Worm (Caenorhabditis elegans) whole organism, young adult: ENCODE data around the gene srh-41.

Experiments used
- B0019.2 ChIP-seq: fragments of 200-800 bp; sonication (Bioruptor generic); conservative IDR thresholded peaks from 2 replicates; pipeline ENCODE4 v1.3.6; 2022; ENCODE audit warnings: missing genetic modification reagents, missing genetic modification characterization, missing compliant biosample characterization
- B0336.3 ChIP-seq: fragments of 200-800 bp; sonication (Bioruptor generic); IDR thresholded peaks from 2 replicates; pipeline ENCODE4 v1.3.6; 2022; ENCODE audit warnings: missing genetic modification characterization, missing compliant biosample characterization
- D2030.7 ChIP-seq: fragments of 200-800 bp; sonication (Bioruptor generic); IDR thresholded peaks from 2 replicates; pipeline ENCODE4 v1.3.6; 2022; ENCODE audit warnings: missing genetic modification reagents, missing genetic modification characterization, missing compliant biosample characterization
- F33H1.4 ChIP-seq: fragments of 200-800 bp; sonication (Bioruptor generic); IDR thresholded peaks from 2 replicates; pipeline ENCODE4 v1.3.6; 2022; ENCODE audit warnings: missing genetic modification reagents, missing genetic modification characterization, missing compliant biosample characterization
- F49E8.2 ChIP-seq: sonication (generic microtip); optimal IDR thresholded peaks from 3 replicates; lab custom pipeline; 2017; ENCODE audit warnings: missing genetic modification characterization, mild to moderate bottlenecking, missing compliant biosample characterization, antibody characterized with exemption, moderate library complexity; ENCODE audit not compliant: insufficient read depth
- F52B5.7 ChIP-seq: sonication (generic microtip); optimal IDR thresholded peaks from 2 replicates; lab custom pipeline; 2016; ENCODE audit warnings: mild to moderate bottlenecking, missing genetic modification characterization, missing compliant biosample characterization
- Y53G8AR.9 ChIP-seq: fragments of 200-800 bp; sonication (Bioruptor generic); conservative IDR thresholded peaks from 2 replicates; pipeline ENCODE4 v1.3.6; 2022; ENCODE audit warnings: missing genetic modification reagents, missing genetic modification characterization, missing compliant biosample characterization
- Y95B8A.8 ChIP-seq: fragments of 200-800 bp; sonication (Bioruptor generic); IDR thresholded peaks from 2 replicates; pipeline ENCODE4 v1.3.6; 2022; ENCODE audit warnings: missing genetic modification reagents, missing genetic modification characterization, missing compliant biosample characterization
- ZK185.1 ChIP-seq: sonication (generic microtip); optimal IDR thresholded peaks from 2 replicates; lab custom pipeline; 2016; ENCODE audit warnings: mild to moderate bottlenecking, missing genetic modification characterization, missing compliant biosample characterization; ENCODE audit not compliant: poor library complexity, severe bottlenecking
- aptf-3 ChIP-seq: fragments of 200-800 bp; sonication (Bioruptor generic); IDR thresholded peaks from 2 replicates; pipeline ENCODE4 v1.3.6; 2022; ENCODE audit warnings: missing genetic modification characterization, missing compliant biosample characterization
- athp-1 ChIP-seq: sonication (generic microtip); optimal IDR thresholded peaks from 2 replicates; lab custom pipeline; 2017; ENCODE audit warnings: mild to moderate bottlenecking, missing genetic modification characterization, missing compliant biosample characterization
- attf-6 ChIP-seq: fragments of 200-800 bp; sonication (Bioruptor generic); IDR thresholded peaks from 2 replicates; pipeline ENCODE4 v1.3.6; 2022; ENCODE audit warnings: missing genetic modification reagents, missing genetic modification characterization, missing compliant biosample characterization
- cebp-2 ChIP-seq: fragments of 200-800 bp; sonication (Bioruptor generic); IDR thresholded peaks from 2 replicates; pipeline ENCODE4 v1.3.6; 2022; ENCODE audit warnings: missing genetic modification characterization, missing compliant biosample characterization
- ceh-100 ChIP-seq: fragments of 200-800 bp; sonication (Bioruptor generic); IDR thresholded peaks from 2 replicates; pipeline ENCODE4 v1.3.6; 2022; ENCODE audit warnings: missing genetic modification reagents, missing genetic modification characterization, missing compliant biosample characterization
- ceh-27 ChIP-seq: fragments of 200-800 bp; sonication (Bioruptor generic); optimal IDR thresholded peaks from 2 replicates; lab custom pipeline; 2018; ENCODE audit warnings: mild to moderate bottlenecking, missing genetic modification characterization, moderate library complexity, missing compliant biosample characterization
- ceh-40 ChIP-seq: fragments of 200-800 bp; sonication (Bioruptor generic); IDR thresholded peaks from 2 replicates; pipeline ENCODE4 v1.3.6; 2022; ENCODE audit warnings: missing genetic modification characterization, missing compliant biosample characterization
- ceh-79 ChIP-seq: sonication (generic microtip); optimal IDR thresholded peaks from 2 replicates; lab custom pipeline; 2017; ENCODE audit warnings: mild to moderate bottlenecking, missing genetic modification characterization, missing compliant biosample characterization
- ceh-91 ChIP-seq: fragments of 200-800 bp; sonication (Bioruptor generic); IDR thresholded peaks from 2 replicates; pipeline ENCODE4 v1.3.6; 2022; ENCODE audit warnings: missing genetic modification reagents, missing genetic modification characterization, missing compliant biosample characterization
- dpl-1 ChIP-seq: fragments of 150-350 bp; optimal IDR thresholded peaks from 2 replicates; lab custom pipeline; 2014; ENCODE audit warnings: missing biosample characterization, missing genetic modification reagents, missing genetic modification characterization
- efl-1 ChIP-seq: fragments of 150-350 bp; optimal IDR thresholded peaks from 2 replicates; lab custom pipeline; 2014; ENCODE audit warnings: missing biosample characterization, missing genetic modification reagents, missing genetic modification characterization
- ekl-4 ChIP-seq: fragments of 200-800 bp; sonication (Bioruptor generic); IDR thresholded peaks from 2 replicates; pipeline ENCODE4 v1.3.6; 2022; ENCODE audit warnings: missing genetic modification reagents, missing genetic modification characterization, missing compliant biosample characterization
- fkh-3 ChIP-seq: sonication (generic microtip); optimal IDR thresholded peaks from 2 replicates; lab custom pipeline; 2016; ENCODE audit warnings: mild to moderate bottlenecking, missing genetic modification characterization, missing compliant biosample characterization
- him-1 ChIP-seq: sonication (generic microtip); optimal IDR thresholded peaks from 2 replicates; lab custom pipeline; 2016; ENCODE audit warnings: missing genotype, missing genetic modification reagents, missing genetic modification characterization, missing compliant biosample characterization
- hlh-12 ChIP-seq: sonication (generic microtip); optimal IDR thresholded peaks from 2 replicates; lab custom pipeline; 2016; ENCODE audit warnings: missing genetic modification characterization, missing compliant biosample characterization
- hmg-1.2 ChIP-seq: fragments of 200-800 bp; sonication (Bioruptor generic); IDR thresholded peaks from 2 replicates; pipeline ENCODE4 v1.3.6; 2022; ENCODE audit warnings: missing genetic modification reagents, missing genetic modification characterization, missing compliant biosample characterization
- hmg-20 ChIP-seq: fragments of 200-800 bp; sonication (Bioruptor generic); IDR thresholded peaks from 2 replicates; pipeline ENCODE4 v1.3.6; 2022; ENCODE audit warnings: missing genetic modification reagents, missing genetic modification characterization, missing compliant biosample characterization
- hsf-1 ChIP-seq: fragments of 200-800 bp; sonication (Bioruptor generic); IDR thresholded peaks from 2 replicates; pipeline ENCODE4 v1.3.6; 2022; ENCODE audit warnings: missing genetic modification reagents, missing genetic modification characterization, missing compliant biosample characterization
- lin-40 ChIP-seq: sonication (generic microtip); optimal IDR thresholded peaks from 2 replicates; lab custom pipeline; 2016; ENCODE audit warnings: missing genetic modification characterization, mild to moderate bottlenecking, missing compliant biosample characterization, missing genotype, missing genetic modification reagents
- lin-54 ChIP-seq: fragments of 200-800 bp; sonication (Bioruptor generic); optimal IDR thresholded peaks from 2 replicates; lab custom pipeline; 2018; ENCODE audit warnings: mild to moderate bottlenecking, missing genetic modification characterization, missing compliant biosample characterization
- lir-1 ChIP-seq: fragments of 200-800 bp; sonication (Bioruptor generic); conservative IDR thresholded peaks from 2 replicates; pipeline ENCODE4 v1.3.6; 2022; ENCODE audit warnings: missing genetic modification reagents, missing genetic modification characterization, missing compliant biosample characterization
- lsl-1 ChIP-seq: fragments of 200-800 bp; sonication (Bioruptor generic); optimal IDR thresholded peaks from 2 replicates; lab custom pipeline; 2018; ENCODE audit warnings: mild to moderate bottlenecking, missing genetic modification characterization, moderate library complexity, missing compliant biosample characterization
- madf-3 ChIP-seq: fragments of 200-800 bp; sonication (Bioruptor generic); IDR thresholded peaks from 2 replicates; pipeline ENCODE4 v1.3.6; 2022; ENCODE audit warnings: missing genetic modification reagents, missing genetic modification characterization, missing compliant biosample characterization
- madf-6 ChIP-seq: fragments of 200-800 bp; sonication (Bioruptor generic); IDR thresholded peaks from 2 replicates; pipeline ENCODE4 v1.3.6; 2022; ENCODE audit warnings: missing genetic modification reagents, missing genetic modification characterization, missing compliant biosample characterization
- madf-8 ChIP-seq: fragments of 200-800 bp; sonication (Bioruptor generic); conservative IDR thresholded peaks from 2 replicates; pipeline ENCODE4 v1.3.6; 2022; ENCODE audit warnings: missing genetic modification reagents, missing genetic modification characterization, missing compliant biosample characterization
- mcd-1 ChIP-seq: fragments of 200-800 bp; sonication (Bioruptor generic); IDR thresholded peaks from 2 replicates; pipeline ENCODE4 v1.3.6; 2022; ENCODE audit warnings: missing genetic modification reagents, missing genetic modification characterization, missing compliant biosample characterization
- nhr-90 ChIP-seq: sonication (generic microtip); optimal IDR thresholded peaks from 2 replicates; lab custom pipeline; 2016; ENCODE audit warnings: missing genotype, mild to moderate bottlenecking, missing genetic modification characterization, missing compliant biosample characterization
- rcor-1 ChIP-seq: fragments of 200-800 bp; sonication (Bioruptor generic); IDR thresholded peaks from 2 replicates; pipeline ENCODE4 v1.3.6; 2022; ENCODE audit warnings: missing genetic modification reagents, missing genetic modification characterization, missing compliant biosample characterization
- repo-1 ChIP-seq: sonication (generic microtip); optimal IDR thresholded peaks from 2 replicates; lab custom pipeline; 2017; ENCODE audit warnings: mild to moderate bottlenecking, missing genetic modification characterization, missing compliant biosample characterization
- sdz-38 ChIP-seq: sonication (generic microtip); optimal IDR thresholded peaks from 2 replicates; lab custom pipeline; 2016; ENCODE audit warnings: missing genotype, missing genetic modification characterization, missing compliant biosample characterization
- sea-2 ChIP-seq: fragments of 200-800 bp; sonication (Bioruptor generic); IDR thresholded peaks from 2 replicates; pipeline ENCODE4 v1.3.6; 2022; ENCODE audit warnings: missing genetic modification characterization, missing compliant biosample characterization
- snpc-1.3 ChIP-seq: sonication (generic microtip); optimal IDR thresholded peaks from 2 replicates; lab custom pipeline; 2017; ENCODE audit warnings: missing genetic modification characterization, mild to moderate bottlenecking, missing compliant biosample characterization, antibody characterized with exemption, moderate library complexity, missing genotype, missing genetic modification reagents; ENCODE audit not compliant: insufficient read depth
- tbp1 ChIP-seq: fragments of 200-800 bp; sonication (Bioruptor generic); optimal IDR thresholded peaks from 2 replicates; lab custom pipeline; 2018; ENCODE audit warnings: mild to moderate bottlenecking, missing genetic modification characterization, missing compliant biosample characterization
- tlf-1 ChIP-seq: fragments of 200-800 bp; sonication (Bioruptor generic); optimal IDR thresholded peaks from 2 replicates; lab custom pipeline; 2018; ENCODE audit warnings: mild to moderate bottlenecking, missing genetic modification characterization, missing compliant biosample characterization
- xnd-1 ChIP-seq: sonication (generic microtip); optimal IDR thresholded peaks from 2 replicates; lab custom pipeline; 2016; ENCODE audit warnings: missing genotype, missing genetic modification reagents, missing genetic modification characterization, missing compliant biosample characterization
- ztf-18 ChIP-seq: sonication (generic microtip); optimal IDR thresholded peaks from 2 replicates; lab custom pipeline; 2016; ENCODE audit warnings: missing genotype, mild to moderate bottlenecking, missing genetic modification characterization, missing compliant biosample characterization

Gene srh-41

DNA sequence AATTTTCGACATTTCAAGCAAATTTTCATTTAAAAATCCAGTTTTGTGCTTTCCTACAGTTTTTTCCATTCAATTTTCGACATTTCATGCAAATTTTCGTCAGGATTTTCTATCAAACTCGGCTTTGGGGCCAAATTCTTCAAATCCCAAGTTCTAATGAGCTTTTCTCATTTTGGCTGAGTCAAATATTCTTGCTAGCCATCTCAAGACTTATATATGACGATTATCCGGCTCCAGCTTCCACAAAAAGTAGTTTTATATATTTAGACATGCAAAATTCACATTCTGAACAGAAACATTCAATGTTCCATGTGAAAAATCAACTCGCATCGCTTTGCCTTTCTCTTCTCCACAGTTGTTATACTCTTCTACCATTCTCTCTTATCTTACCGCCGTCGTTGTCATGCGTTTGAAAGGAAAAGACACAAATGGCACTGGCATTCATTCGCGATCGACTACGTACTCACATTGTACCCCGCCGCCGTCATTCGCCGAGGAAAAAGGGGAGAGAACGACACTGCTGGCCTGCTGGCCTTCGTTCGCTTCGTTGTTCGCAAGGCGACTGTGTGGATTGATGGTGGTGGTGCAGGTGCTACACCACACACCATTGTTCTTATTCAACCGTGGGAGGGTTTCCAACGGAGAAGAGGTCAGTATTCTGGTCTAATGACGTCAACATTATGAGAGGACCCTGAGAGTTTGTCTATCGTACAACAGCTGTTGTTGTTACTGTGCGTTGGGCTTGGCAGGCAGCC lies 39.3 kb downstream of the srh-41 start (continued):
- TF ChIP-seq ZK185.1 (tag; lab: Kevin White, UChicago) (no peak), fkh-3 (no peak), hmg-1.2 (0 out of 2 replicates have a peak, but pooled peaks have one; percentile 26), lin-54 (GFP tag; lab: Kevin White, UChicago) (peak; percentile 23), aptf-3 (GFP tag; lab: Robert Waterston, UW) (no peak), hmg-20 (GFP tag; lab: Robert Waterston, UW) (no peak), B0336.3 (GFP tag; lab: Robert Waterston, UW) (no peak)

- TF ChIP-seq B0019.2 (GFP tag; lab: Robert Waterston, UW), result peak; percentile 74
- TF ChIP-seq D2030.7 (GFP tag; lab: Robert Waterston, UW), result peak; percentile 92
- no peak for TF ChIP-seq Y53G8AR.9 (GFP tag; lab: Robert Waterston, UW)
- peak; percentile 57; the same call in 1 of the 2 replicates for TF ChIP-seq hsf-1 (GFP tag; lab: Robert Waterston, UW)
- TF ChIP-seq xnd-1 (tag; lab: Kevin White, UChicago), result peak; percentile 92
- TF ChIP-seq him-1 (tag; lab: Kevin White, UChicago), result peak; percentile 23
- peak; percentile 98 for TF ChIP-seq madf-6
- peak; percentile 94 for TF ChIP-seq madf-8 (GFP tag; lab: Robert Waterston, UW)
- TF ChIP-seq athp-1 (tag; lab: Kevin White, UChicago), result peak; percentile 21
- peak; percentile 37 for TF ChIP-seq tbp1 (GFP tag; lab: Kevin White, UChicago)
- peak; percentile 88 for TF ChIP-seq efl-1 (GFP tag; lab: Kevin White, UChicago)
- TF ChIP-seq ztf-18 (tag; lab: Kevin White, UChicago), result peak; percentile 56
- 0 out of 2 replicates have a peak, but pooled peaks have one; percentile 33 for TF ChIP-seq lir-1 (GFP tag; lab: Robert Waterston, UW)
- peak; percentile 56; the same call in 1 of the 2 replicates for TF ChIP-seq attf-6 (GFP tag; lab: Robert Waterston, UW)
- no peak for TF ChIP-seq sdz-38 (tag; lab: Kevin White, UChicago)
- peak; percentile 46; the same call in 1 of the 2 replicates for TF ChIP-seq ekl-4 (GFP tag; lab: Robert Waterston, UW)
- TF ChIP-seq F33H1.4 (GFP tag; lab: Robert Waterston, UW), result peak; percentile 98
- TF ChIP-seq Y95B8A.8 (GFP tag; lab: Robert Waterston, UW), result 0 out of 2 replicates have a peak, but pooled peaks have one; percentile 57
- peak; percentile 77 for TF ChIP-seq tlf-1 (GFP tag; lab: Kevin White, UChicago)
- peak; percentile 1 for TF ChIP-seq F49E8.2 (tag; lab: Kevin White, UChicago)
- peak; percentile 98 for TF ChIP-seq lsl-1 (GFP tag; lab: Kevin White, UChicago)
- peak; percentile 89 for TF ChIP-seq lin-54 (GFP tag; lab: Kevin White, UChicago)
- 0 out of 2 replicates have a peak, but pooled peaks have one; percentile 33 for TF ChIP-seq ceh-100
- TF ChIP-seq aptf-3 (GFP tag; lab: Robert Waterston, UW), result no peak
- no peak for TF ChIP-seq nhr-90 (tag; lab: Kevin White, UChicago)
- TF ChIP-seq rcor-1, result peak; percentile 48
- no peak for TF ChIP-seq repo-1 (tag; lab: Kevin White, UChicago)
- TF ChIP-seq cebp-2, result no peak
- TF ChIP-seq ceh-27, result no peak
- peak; percentile 63 for TF ChIP-seq dpl-1
- peak; percentile 54 for TF ChIP-seq hmg-1.2
- TF ChIP-seq F52B5.7 (tag; lab: Kevin White, UChicago), result no peak
- no peak for TF ChIP-seq ceh-40
- TF ChIP-seq sea-2, result no peak
- no peak for TF ChIP-seq hlh-12 (tag; lab: Kevin White, UChicago)
- TF ChIP-seq lin-40, result no peak
- peak; percentile 53 for TF ChIP-seq snpc-1.3 (tag; lab: Kevin White, UChicago)
- TF ChIP-seq ceh-91 (GFP tag; lab: Robert Waterston, UW), result peak; percentile 92
- no peak for TF ChIP-seq ceh-79 (tag; lab: Kevin White, UChicago)
- peak; percentile 58; the same call in 1 of the 2 replicates for TF ChIP-seq mcd-1 (GFP tag; lab: Robert Waterston, UW)
- TF ChIP-seq madf-3 (GFP tag; lab: Robert Waterston, UW), result peak; percentile 65; the same call in 1 of the 2 replicates
Measured at ce11 chrII:14247227-14247626, 40.0 kb downstream of the srh-41 start.
